Fruit fly (Drosophila melanogaster) whole organism, wandering third instar larva: ENCODE measurements around the gene CG7692.

Experiments
- Myc ChIP-seq: fragments of >200 bp; optimal IDR thresholded peaks from 2 replicates; lab custom pipeline; 2017
- OdsH ChIP-seq: fragments of 200-800 bp; sonication (Bioruptor generic); optimal IDR thresholded peaks from 2 replicates; lab custom pipeline; 2016; ENCODE audit warnings: missing biosample characterization, mild to moderate bottlenecking, missing genetic modification characterization
- Rel ChIP-seq, 2 experiments: fragments of 200-800 bp; sonication (Bioruptor generic) in 1 of 2; optimal IDR thresholded peaks; 2 replicates in 1 of 2; 3 replicates in 1 of 2; lab custom pipeline; 2016 to 2019; ENCODE audit warnings: mild to moderate bottlenecking in 2 of 2, missing biosample characterization in 2 of 2, missing genetic modification characterization in 2 of 2, moderate library complexity in 1 of 2
- dmrt93B ChIP-seq: fragments of 200-800 bp; sonication (Bioruptor generic); optimal IDR thresholded peaks from 2 replicates; lab custom pipeline; 2018; ENCODE audit warnings: missing biosample characterization, mild to moderate bottlenecking, missing genetic modification characterization
- h ChIP-seq: fragments of 200-800 bp; sonication (Bioruptor generic); optimal IDR thresholded peaks from 3 replicates; lab custom pipeline; 2016; ENCODE audit warnings: missing biosample characterization, mild to moderate bottlenecking, missing genetic modification characterization

DNA sequence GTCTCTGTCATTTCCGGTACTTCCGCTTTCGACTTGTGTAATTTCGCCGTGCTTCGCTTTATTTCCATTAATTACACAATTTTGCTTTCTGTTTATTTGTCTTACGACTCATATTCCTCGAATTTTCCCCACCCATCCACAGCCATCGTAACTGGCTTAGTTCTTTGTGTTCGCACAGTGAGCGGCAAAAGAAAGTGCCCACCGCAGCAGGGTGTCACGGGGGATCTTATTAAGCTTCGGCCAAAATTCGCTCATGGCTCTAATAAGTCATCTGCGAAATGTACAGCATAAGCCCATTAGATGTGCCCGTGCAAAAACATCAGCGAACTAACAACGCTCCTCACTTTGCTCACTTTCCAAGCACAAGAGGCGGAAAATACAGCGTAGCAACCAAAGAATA, 50.8 kb downstream of the CG7692 start:
- TF ChIP-seq OdsH, result no peak
- no peak for TF ChIP-seq h (GFP tag; lab: Kevin White, UChicago)
- TF ChIP-seq Rel (GFP tag; optimal IDR thresholded peaks at IDR 0.05; lab: Kevin White, UChicago), result no peak
- TF ChIP-seq Rel (tag; optimal IDR thresholded peaks at IDR 0.05; lab: Kevin White, UChicago), result no peak
- TF ChIP-seq dmrt93B (GFP tag; lab: Kevin White, UChicago), result no peak
- TF ChIP-seq Myc, result no peak
